Fruit fly (Drosophila melanogaster): ENCODE data around the gene PGAP5.
A peak's percentile ranks its signal among the peaks of the same experiment; 100 is the strongest.

PGAP5 gene

DNA sequence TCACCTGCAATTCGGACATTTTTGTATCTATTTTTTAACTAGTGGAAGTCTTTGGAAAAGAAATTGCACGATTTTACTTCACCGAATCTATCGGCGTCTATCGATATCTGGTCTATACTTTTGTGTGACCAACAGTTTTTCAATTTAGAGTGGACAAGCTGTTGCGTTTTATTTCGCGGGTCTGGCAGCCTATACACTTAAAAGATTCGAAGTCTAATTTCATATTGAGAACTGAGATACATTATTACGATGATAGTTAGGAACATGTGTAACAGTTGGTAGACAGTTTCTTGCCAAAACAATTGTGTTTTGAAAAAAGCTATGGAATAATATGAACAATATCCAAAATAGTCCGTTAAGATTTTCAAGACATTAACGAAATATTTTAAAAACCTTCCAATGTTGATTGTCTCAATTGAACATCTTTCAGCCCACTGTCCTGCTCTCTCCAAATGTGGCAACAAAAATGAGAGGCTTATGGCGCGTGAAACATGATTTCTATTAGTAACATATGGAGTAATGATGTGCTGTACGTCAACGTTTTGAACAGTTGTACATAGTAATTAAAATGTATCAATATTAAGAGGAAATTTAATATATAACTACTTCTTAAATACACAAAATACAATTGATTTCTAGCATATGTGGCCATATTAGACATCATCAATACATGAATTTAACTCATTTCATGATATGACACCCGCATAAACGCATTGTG is 36.2 kb upstream of the PGAP5 start, which contains the start of gene Acbp1 (continued):
- TF ChIP-seq ftz-f1 (GFP tag; optimal IDR thresholded peaks at IDR 0.05) (peak; percentile 32), CG3163 (GFP tag; optimal IDR thresholded peaks at IDR 0.05) (peak; percentile 86), Sin3A (optimal IDR thresholded peaks at IDR 0.05) (peak; percentile 56), Hr39 (optimal IDR thresholded peaks at IDR 0.05) (no peak), cas (GFP tag; IDR thresholded peaks at IDR 0.05) (peak; percentile 83), cwo (GFP tag; optimal IDR thresholded peaks at IDR 0.05) (peak; percentile 97), CG8290 (GFP tag; optimal IDR thresholded peaks at IDR 0.05) (peak; percentile 84), CG8290 (tag; optimal IDR thresholded peaks at IDR 0.05) (peak; percentile 83 to 90), CG3407 (GFP tag; optimal IDR thresholded peaks at IDR 0.05) (peak; percentile 91), sens-2 (GFP tag; IDR thresholded peaks at IDR 0.05) (peak; percentile 89), Scr (GFP tag; IDR thresholded peaks at IDR 0.05; ENCODE audit: partially characterized antibody) (peak; percentile 78), CG2678 (tag; optimal IDR thresholded peaks at IDR 0.05) (peak; percentile 99), salm (tag; optimal IDR thresholded peaks at IDR 0.05) (peak; percentile 97), amos (GFP tag; IDR thresholded peaks at IDR 0.05; ENCODE audit: partially characterized antibody) (peak; percentile 81), ewg (GFP tag; optimal IDR thresholded peaks at IDR 0.05) (peak; percentile 88), Bteb2 (GFP tag; optimal IDR thresholded peaks at IDR 0.05) (peak; percentile 92), Myb (GFP tag; optimal IDR thresholded peaks at IDR 0.05) (peak; percentile 88), Nf-YC (tag; optimal IDR thresholded peaks at IDR 0.05) (peak; percentile 93), CG12659 (GFP tag; optimal IDR thresholded peaks at IDR 0.05) (peak; percentile 97), CG15073 (GFP tag; optimal IDR thresholded peaks at IDR 0.05) (peak; percentile 71), CG34376 (GFP tag; optimal IDR thresholded peaks at IDR 0.05) (peak; percentile 100), Oaz (GFP tag; IDR thresholded peaks at IDR 0.05) (peak; percentile 76), CG13775 (GFP tag; optimal IDR thresholded peaks at IDR 0.05) (peak; percentile 97), Poxn (GFP tag; IDR thresholded peaks at IDR 0.05) (peak; percentile 81), CG9932 (GFP tag; IDR thresholded peaks at IDR 0.05) (peak; percentile 96), gcm (GFP tag; optimal IDR thresholded peaks at IDR 0.05) (peak; percentile 99), Atf-2 (GFP tag; optimal IDR thresholded peaks at IDR 0.05) (peak; percentile 91), gsb (GFP tag; IDR thresholded peaks at IDR 0.05) (peak; percentile 85), dmrt99B (tag; optimal IDR thresholded peaks at IDR 0.05) (peak; percentile 97), ac (GFP tag; optimal IDR thresholded peaks at IDR 0.05) (peak; percentile 91), sqz (GFP tag; optimal IDR thresholded peaks at IDR 0.05) (peak; percentile 95), CG17912 (GFP tag; optimal IDR thresholded peaks at IDR 0.05) (peak; percentile 89), ranshi (GFP tag; IDR thresholded peaks at IDR 0.05) (peak; percentile 86), CG7928 (GFP tag; optimal IDR thresholded peaks at IDR 0.05) (peak; percentile 73), CG4360 (GFP tag; IDR thresholded peaks at IDR 0.05) (peak; percentile 64), CG17385 (GFP tag; optimal IDR thresholded peaks at IDR 0.05) (peak; percentile 95), CG1233 (GFP tag; optimal IDR thresholded peaks at IDR 0.05) (peak; percentile 97), h (optimal IDR thresholded peaks at IDR 0.05) (no peak), CG16779 (GFP tag; IDR thresholded peaks at IDR 0.05) (peak; percentile 82), peb (GFP tag; IDR thresholded peaks at IDR 0.05) (peak; percentile 58; the same call in 1 of the 2 replicates), Rfx (GFP tag; IDR thresholded peaks at IDR 0.05) (peak; percentile 92), CG6689 (GFP tag; IDR thresholded peaks at IDR 0.05) (peak; percentile 88), HLHmδ (GFP tag; optimal IDR thresholded peaks at IDR 0.05) (no peak), CG10274 (GFP tag; optimal IDR thresholded peaks at IDR 0.05) (peak; percentile 83), CG1529 (GFP tag; optimal IDR thresholded peaks at IDR 0.05) (peak; percentile 94), CG15696 (tag; optimal IDR thresholded peaks at IDR 0.05) (peak; percentile 96), CG14710 (tag; optimal IDR thresholded peaks at IDR 0.05) (peak; percentile 98), Lim3 (GFP tag; IDR thresholded peaks at IDR 0.05) (peak; percentile 69), CG7745 (tag; optimal IDR thresholded peaks at IDR 0.05) (peak; percentile 93), CG6765 (GFP tag; optimal IDR thresholded peaks at IDR 0.05) (peak; percentile 98), az2 (GFP tag; optimal IDR thresholded peaks at IDR 0.05) (peak; percentile 94)
